Fruit fly (Drosophila melanogaster) whole organism, adult: ENCODE measurements around the gene Axn.

Experiments used
- CG11617 ChIP-seq: fragments of 200-800 bp; sonication (Bioruptor generic); optimal IDR thresholded peaks from 2 replicates; lab custom pipeline; 2017; ENCODE audit warnings: mild to moderate bottlenecking, missing biosample characterization, missing genetic modification reagents, missing genetic modification characterization
- CG12768 ChIP-seq: fragments of 200-800 bp; sonication (Bioruptor generic); optimal IDR thresholded peaks from 2 replicates; lab custom pipeline; 2017; ENCODE audit warnings: missing biosample characterization, missing genetic modification characterization, mild to moderate bottlenecking, moderate library complexity, missing genetic modification reagents
- CG14711 ChIP-seq: fragments of 200-800 bp; sonication (Bioruptor generic); optimal IDR thresholded peaks from 2 replicates; lab custom pipeline; 2018; ENCODE audit warnings: missing biosample characterization, mild to moderate bottlenecking, missing genetic modification characterization, moderate library complexity
- CG1620 ChIP-seq: fragments of 200-800 bp; sonication (Bioruptor generic); optimal IDR thresholded peaks from 2 replicates; lab custom pipeline; 2016; ENCODE audit warnings: missing biosample characterization, missing genetic modification characterization
- CG7045 ChIP-seq: fragments of 200-800 bp; sonication (Bioruptor generic); optimal IDR thresholded peaks from 2 replicates; lab custom pipeline; 2017; ENCODE audit warnings: missing biosample characterization, mild to moderate bottlenecking, missing genetic modification characterization
- CG7101 ChIP-seq: fragments of 200-800 bp; sonication (Bioruptor generic); optimal IDR thresholded peaks from 2 replicates; lab custom pipeline; 2018; ENCODE audit warnings: missing biosample characterization, mild to moderate bottlenecking, missing genetic modification characterization, moderate library complexity
- Crg-1 ChIP-seq: fragments of 200-800 bp; sonication (Bioruptor generic); optimal IDR thresholded peaks from 2 replicates; lab custom pipeline; 2016; ENCODE audit warnings: missing biosample characterization, missing genetic modification characterization
- Hr96 ChIP-seq: fragments of 200-800 bp; sonication (Bioruptor generic); optimal IDR thresholded peaks from 2 replicates; lab custom pipeline; 2016; ENCODE audit warnings: missing biosample characterization, missing genetic modification characterization
- bab1 ChIP-seq: fragments of 200-800 bp; sonication (Bioruptor generic); optimal IDR thresholded peaks from 3 replicates; lab custom pipeline; 2019; ENCODE audit warnings: missing biosample characterization, mild to moderate bottlenecking, missing genetic modification characterization, moderate library complexity
- cic ChIP-seq: fragments of 200-800 bp; sonication (Bioruptor generic); optimal IDR thresholded peaks from 2 replicates; lab custom pipeline; 2017; ENCODE audit warnings: missing biosample characterization, mild to moderate bottlenecking, missing genetic modification characterization, moderate library complexity
- kay ChIP-seq: fragments of 200-800 bp; sonication (Bioruptor generic); peaks from one replicate; lab custom pipeline; 2016; ENCODE audit warnings: missing biosample characterization, missing genetic modification characterization, borderline replicate concordance
- toe ChIP-seq: fragments of 200-800 bp; sonication (Bioruptor generic); optimal IDR thresholded peaks from 2 replicates; lab custom pipeline; 2016; ENCODE audit warnings: missing biosample characterization, missing genetic modification characterization

DNA sequence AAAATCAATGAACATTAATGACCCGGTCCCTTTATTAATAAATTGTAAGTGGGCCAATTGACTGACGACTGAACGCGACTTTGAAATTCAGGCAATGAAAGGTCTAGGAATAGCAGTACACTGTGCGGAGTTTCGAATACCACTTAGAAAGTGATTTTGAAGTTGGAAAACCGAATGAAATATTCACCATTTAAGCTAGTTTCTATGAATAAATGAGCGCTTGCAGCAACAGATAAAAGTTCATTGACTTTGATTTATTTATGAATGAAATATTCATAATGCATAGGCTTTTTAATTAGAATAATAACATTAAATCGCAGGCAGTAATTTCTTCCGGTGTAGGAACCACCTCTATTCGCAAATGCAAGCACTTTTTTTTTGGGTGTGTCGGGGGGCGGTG is 1.6 kb upstream of the Axn start:
- TF ChIP-seq kay (GFP tag; lab: Kevin White, UChicago) = no peak
- peak; percentile 19 for TF ChIP-seq bab1 (GFP tag; lab: Kevin White, UChicago)
- TF ChIP-seq Hr96 (GFP tag; lab: Kevin White, UChicago) = no peak
- TF ChIP-seq CG12768 (GFP tag; lab: Kevin White, UChicago) = no peak
- no peak for TF ChIP-seq Crg-1 (GFP tag; lab: Kevin White, UChicago)
- TF ChIP-seq CG14711 = no peak
- no peak for TF ChIP-seq CG7045
- TF ChIP-seq toe = no peak
- no peak for TF ChIP-seq cic
- no peak for TF ChIP-seq CG11617 (GFP tag; lab: Kevin White, UChicago)
- TF ChIP-seq CG1620 (GFP tag; lab: Kevin White, UChicago) = no peak
- TF ChIP-seq CG7101 (tag; lab: Kevin White, UChicago) = no peak
